Worm (Caenorhabditis elegans) whole organism, L1 larva: ENCODE measurements around the gene ppm-1.H.

Source experiments
- C16A3.4 ChIP-seq: fragments of 150-350 bp; optimal IDR thresholded peaks from 2 replicates; lab custom pipeline; 2014; ENCODE audit warnings: missing biosample characterization, missing genetic modification characterization
- F16B12.6 ChIP-seq: fragments of 150-350 bp; optimal IDR thresholded peaks from 2 replicates; lab custom pipeline; 2014; ENCODE audit warnings: missing biosample characterization, missing genetic modification characterization
- aha-1 ChIP-seq: fragments of 150-350 bp; optimal IDR thresholded peaks from 2 replicates; lab custom pipeline; 2014; ENCODE audit warnings: missing biosample characterization, missing genetic modification characterization
- ceh-8 ChIP-seq: fragments of 200-800 bp; sonication (Bioruptor generic); optimal IDR thresholded peaks from 2 replicates; lab custom pipeline; 2018; ENCODE audit warnings: mild to moderate bottlenecking, missing genetic modification characterization, moderate library complexity, missing compliant biosample characterization
- ceh-82 ChIP-seq, 3 experiments: fragments of 150-350 bp in 1 of 3; sonication (generic microtip) in 2 of 3; optimal IDR thresholded peaks; 2 replicates each; lab custom pipeline; 2014 to 2017; ENCODE audit warnings: missing biosample characterization in 3 of 3, missing genetic modification characterization in 3 of 3
- ceh-88 ChIP-seq: fragments of 200-800 bp; sonication (Bioruptor generic); IDR thresholded peaks from 2 replicates; pipeline ENCODE4 v1.3.6; 2022; ENCODE audit warnings: missing genetic modification characterization, missing compliant biosample characterization
- dpl-1 ChIP-seq, 3 experiments: fragments of 150-350 bp in 2 of 3; sonication (generic microtip) in 1 of 3; optimal IDR thresholded peaks; 2 replicates each; lab custom pipeline; 2014 to 2017; ENCODE audit warnings: missing biosample characterization in 3 of 3, missing genetic modification characterization in 3 of 3, missing genetic modification reagents in 3 of 3
- dsc-1 ChIP-seq: sonication (generic microtip); optimal IDR thresholded peaks from 2 replicates; lab custom pipeline; 2016; ENCODE audit warnings: mild to moderate bottlenecking, missing genetic modification characterization, missing compliant biosample characterization
- efl-1 ChIP-seq, 4 experiments: fragments of 150-350 bp; optimal IDR thresholded peaks in 3 of 4; peaks in 1 of 4; 1 replicate in 1 of 4; 2 replicates in 3 of 4; lab custom pipeline; 2014; ENCODE audit warnings: missing biosample characterization in 2 of 4, missing genetic modification characterization in 2 of 4, missing genetic modification reagents in 2 of 4
- elt-2 ChIP-seq: sonication (generic microtip); optimal IDR thresholded peaks from 2 replicates; lab custom pipeline; 2016; ENCODE audit warnings: missing genetic modification characterization, mild to moderate bottlenecking, inconsistent platforms, missing compliant biosample characterization, missing genetic modification reagents
- fkh-10 ChIP-seq: sonication (generic microtip); optimal IDR thresholded peaks from 2 replicates; lab custom pipeline; 2017; ENCODE audit warnings: missing biosample characterization, missing genetic modification reagents, missing genetic modification characterization
- fkh-4 ChIP-seq: sonication (generic microtip); optimal IDR thresholded peaks from 2 replicates; lab custom pipeline; 2016; ENCODE audit warnings: missing compliant biosample characterization, missing genetic modification characterization, borderline replicate concordance
- fkh-8 ChIP-seq: sonication (generic microtip); optimal IDR thresholded peaks from 2 replicates; lab custom pipeline; 2016; ENCODE audit warnings: mild to moderate bottlenecking, missing genetic modification characterization, missing compliant biosample characterization
- grh-1 ChIP-seq: fragments of 200-800 bp; sonication (Bioruptor generic); IDR thresholded peaks from 2 replicates; pipeline ENCODE4 v1.3.6; 2022; ENCODE audit warnings: missing genetic modification reagents, missing genetic modification characterization, missing compliant biosample characterization
- hlh-4 ChIP-seq: sonication (generic microtip); optimal IDR thresholded peaks from 2 replicates; lab custom pipeline; 2016; ENCODE audit warnings: mild to moderate bottlenecking, missing genetic modification characterization, missing compliant biosample characterization
- hpl-2 ChIP-seq: fragments of 150-350 bp; optimal IDR thresholded peaks from 2 replicates; lab custom pipeline; 2014; ENCODE audit warnings: missing biosample characterization, missing genetic modification reagents, missing genetic modification characterization
- isw-1 ChIP-seq: fragments of 200-800 bp; sonication (Bioruptor generic); IDR thresholded peaks from 2 replicates; pipeline ENCODE4 v1.3.6; 2022; ENCODE audit warnings: missing genetic modification characterization, missing compliant biosample characterization
- lin-35 ChIP-seq, 2 experiments: fragments of 150-350 bp; optimal IDR thresholded peaks; 2 replicates each; lab custom pipeline; 2014; ENCODE audit warnings: missing biosample characterization in 2 of 2, missing genetic modification characterization in 2 of 2, missing genetic modification reagents in 2 of 2
- lir-3 ChIP-seq: sonication (generic microtip); optimal IDR thresholded peaks from 2 replicates; lab custom pipeline; 2016; ENCODE audit warnings: mild to moderate bottlenecking, missing genetic modification characterization, moderate library complexity, missing compliant biosample characterization; ENCODE audit not compliant: poor library complexity
- lsy-2 ChIP-seq, 2 experiments: fragments of 150-350 bp; optimal IDR thresholded peaks; 2 replicates each; lab custom pipeline; 2014; ENCODE audit warnings: missing biosample characterization in 2 of 2, missing genetic modification characterization in 2 of 2
- mab-9 ChIP-seq: fragments of 200-800 bp; sonication (Bioruptor generic); IDR thresholded peaks from 2 replicates; pipeline ENCODE4 v1.3.6; 2022; ENCODE audit warnings: missing genetic modification reagents, missing genetic modification characterization, missing compliant biosample characterization
- mep-1 ChIP-seq: fragments of 150-350 bp; optimal IDR thresholded peaks from 2 replicates; lab custom pipeline; 2014; ENCODE audit warnings: missing biosample characterization, missing genetic modification characterization
- nhr-11 ChIP-seq: fragments of 150-350 bp; optimal IDR thresholded peaks from 2 replicates; lab custom pipeline; 2014; ENCODE audit warnings: missing biosample characterization, missing genetic modification characterization
- nhr-12 ChIP-seq: sonication (generic microtip); optimal IDR thresholded peaks from 2 replicates; lab custom pipeline; 2017; ENCODE audit warnings: missing biosample characterization, missing genetic modification characterization
- nhr-19 ChIP-seq: fragments of 200-800 bp; sonication (Bioruptor generic); conservative IDR thresholded peaks from 2 replicates; pipeline ENCODE4 v1.3.6; 2022; ENCODE audit warnings: missing genetic modification characterization, missing compliant biosample characterization
- nhr-20 ChIP-seq: sonication (generic microtip); optimal IDR thresholded peaks from 2 replicates; lab custom pipeline; 2016; ENCODE audit warnings: mild to moderate bottlenecking, missing genetic modification characterization, missing compliant biosample characterization
- nhr-237 ChIP-seq: fragments of 150-350 bp; optimal IDR thresholded peaks from 2 replicates; lab custom pipeline; 2014; ENCODE audit warnings: missing biosample characterization, missing genetic modification characterization
- nhr-47 ChIP-seq: sonication (generic microtip); optimal IDR thresholded peaks from 2 replicates; lab custom pipeline; 2016; ENCODE audit warnings: mild to moderate bottlenecking, missing genetic modification characterization, moderate library complexity, missing compliant biosample characterization
- nhr-71 ChIP-seq: sonication (generic microtip); optimal IDR thresholded peaks from 2 replicates; lab custom pipeline; 2016; ENCODE audit warnings: mild to moderate bottlenecking, missing genetic modification characterization, moderate library complexity, missing compliant biosample characterization
- nhr-77 ChIP-seq: fragments of 150-350 bp; optimal IDR thresholded peaks from 2 replicates; lab custom pipeline; 2014; ENCODE audit warnings: missing biosample characterization, missing genetic modification characterization
- nhr-84 ChIP-seq: sonication (generic microtip); optimal IDR thresholded peaks from 2 replicates; lab custom pipeline; 2017; ENCODE audit warnings: missing biosample characterization, missing genetic modification characterization
- nhr-85 ChIP-seq: sonication (generic microtip); peaks from one replicate; lab custom pipeline; 2016; ENCODE audit warnings: missing genetic modification characterization, inconsistent platforms, missing compliant biosample characterization
- pqm-1 ChIP-seq: sonication (generic microtip); optimal IDR thresholded peaks from 3 replicates; lab custom pipeline; 2017; ENCODE audit warnings: missing biosample characterization, missing genetic modification characterization
- rnt-1 ChIP-seq: sonication (generic microtip); optimal IDR thresholded peaks from 2 replicates; lab custom pipeline; 2016; ENCODE audit warnings: mild to moderate bottlenecking, missing genetic modification characterization, moderate library complexity, missing compliant biosample characterization
- snu-23 ChIP-seq: sonication (generic microtip); optimal IDR thresholded peaks from 2 replicates; lab custom pipeline; 2016; ENCODE audit warnings: missing genetic modification characterization, missing compliant biosample characterization
- sptf-1 ChIP-seq: fragments of 150-350 bp; optimal IDR thresholded peaks from 2 replicates; lab custom pipeline; 2014; ENCODE audit warnings: missing biosample characterization, missing genetic modification characterization
- sup-37 ChIP-seq: fragments of 200-800 bp; sonication (Bioruptor generic); optimal IDR thresholded peaks from 2 replicates; lab custom pipeline; 2018; ENCODE audit warnings: mild to moderate bottlenecking, missing genetic modification characterization, missing compliant biosample characterization
- swsn-7 ChIP-seq: sonication (generic microtip); optimal IDR thresholded peaks from 2 replicates; lab custom pipeline; 2016; ENCODE audit warnings: missing genetic modification characterization, missing compliant biosample characterization
- xbp-1 ChIP-seq: sonication (generic microtip); optimal IDR thresholded peaks from 2 replicates; lab custom pipeline; 2016; ENCODE audit warnings: missing genetic modification characterization, missing compliant biosample characterization
- zag-1 ChIP-seq: fragments of 150-350 bp; optimal IDR thresholded peaks from 2 replicates; lab custom pipeline; 2014; ENCODE audit warnings: missing biosample characterization, missing genetic modification characterization

Gene ppm-1.H

DNA sequence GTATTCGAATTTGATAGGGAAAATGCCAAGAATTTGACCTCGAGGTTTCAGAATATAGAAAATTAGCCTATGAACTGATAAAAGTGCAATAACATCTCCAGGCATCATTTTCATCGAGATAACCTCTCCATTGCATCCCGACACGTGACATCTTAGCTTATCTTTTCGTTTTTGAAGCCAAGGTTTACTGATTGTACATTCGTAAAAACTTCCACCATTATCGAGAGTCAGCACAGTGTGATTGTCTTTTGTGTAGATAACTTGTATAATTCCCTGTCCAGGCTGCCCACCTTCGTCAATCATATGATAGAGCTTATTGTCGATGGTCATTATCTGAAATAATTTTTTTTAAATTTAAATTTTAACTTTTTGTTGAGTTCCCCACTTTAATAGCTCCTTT lies 6.2 kb upstream of the ppm-1.H start:
- TF ChIP-seq nhr-84 (no peak), efl-1 (optimal IDR thresholded peaks at IDR 0.05; lab: Kevin White, UChicago) (no peak), efl-1 (GFP tag; optimal IDR thresholded peaks at IDR 0.05 in 1 of 2; lab: Kevin White, UChicago) (peak in 1 of 2 experiments; percentile 82), elt-2 (tag; lab: Kevin White, UChicago) (peak; percentile 98)

DNA sequence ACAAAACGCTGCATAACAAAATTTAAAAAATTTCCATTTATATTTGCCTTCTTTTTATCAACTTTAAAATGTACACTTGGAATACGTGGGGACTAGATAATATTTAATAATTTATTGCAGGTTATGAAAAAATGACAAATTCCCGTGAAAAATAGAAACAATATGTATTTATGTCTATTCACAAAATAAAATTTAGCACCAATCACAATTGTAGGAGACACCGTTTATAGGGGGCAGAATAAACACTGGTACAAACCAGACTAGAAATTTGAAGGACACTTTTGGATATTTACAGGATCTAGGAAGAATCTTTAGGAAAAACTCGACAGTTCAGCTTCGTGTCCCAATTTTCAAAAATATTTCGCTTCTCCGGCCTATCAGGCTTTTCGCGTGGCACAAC lies 2.3 kb upstream of the ppm-1.H start, which contains the start of gene C42C1.3:
Gene C42C1.3 (minus strand): TSS at position 101 of the 400 bp plus-strand sequence.
- no peak for TF ChIP-seq rnt-1
- TF ChIP-seq nhr-85 (tag; lab: Kevin White, UChicago), result peak; percentile 42
- TF ChIP-seq, all 84 proteins: peak for 1

DNA sequence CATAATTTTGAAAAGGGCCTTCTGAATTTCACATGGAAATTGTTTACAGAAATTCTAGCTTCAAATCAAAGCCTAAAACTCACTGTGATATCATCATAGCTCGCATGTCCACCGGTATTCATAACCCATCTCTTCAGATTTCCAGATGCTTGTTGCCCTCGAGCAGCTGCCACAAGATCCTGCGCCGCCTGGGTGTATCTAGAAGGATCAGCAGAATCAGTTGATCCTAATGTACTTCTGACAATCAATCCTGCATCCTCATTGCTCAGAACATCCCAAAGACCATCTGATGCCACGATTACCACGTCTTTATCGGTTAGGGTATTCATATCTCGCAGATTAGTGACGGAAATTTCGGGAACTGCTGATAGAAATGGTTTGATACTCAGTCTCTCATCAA lies 2.2 kb downstream of the ppm-1.H start:
- TF ChIP-seq elt-2 (tag; lab: Kevin White, UChicago) (no peak), nhr-237 (tag; lab: Kevin White, UChicago) (no peak), swsn-7 (tag; lab: Kevin White, UChicago) (no peak), lir-3 (tag; lab: Kevin White, UChicago) (no peak), nhr-77 (tag; lab: Kevin White, UChicago) (no peak), C16A3.4 (no peak), nhr-19 (no peak), mep-1 (tag; lab: Kevin White, UChicago) (no peak), mab-9 (GFP tag; lab: Robert Waterston, UW) (no peak), fkh-10 (no peak), grh-1 (GFP tag; lab: Robert Waterston, UW) (no peak), hpl-2 (GFP tag; lab: Kevin White, UChicago) (no peak), nhr-47 (no peak), nhr-12 (tag; lab: Kevin White, UChicago) (no peak), zag-1 (tag; lab: Kevin White, UChicago) (no peak), pqm-1 (tag; lab: Kevin White, UChicago) (no peak), isw-1 (GFP tag; lab: Robert Waterston, UW) (no peak), F16B12.6 (tag; lab: Kevin White, UChicago) (no peak), aha-1 (tag; lab: Kevin White, UChicago) (no peak)

DNA sequence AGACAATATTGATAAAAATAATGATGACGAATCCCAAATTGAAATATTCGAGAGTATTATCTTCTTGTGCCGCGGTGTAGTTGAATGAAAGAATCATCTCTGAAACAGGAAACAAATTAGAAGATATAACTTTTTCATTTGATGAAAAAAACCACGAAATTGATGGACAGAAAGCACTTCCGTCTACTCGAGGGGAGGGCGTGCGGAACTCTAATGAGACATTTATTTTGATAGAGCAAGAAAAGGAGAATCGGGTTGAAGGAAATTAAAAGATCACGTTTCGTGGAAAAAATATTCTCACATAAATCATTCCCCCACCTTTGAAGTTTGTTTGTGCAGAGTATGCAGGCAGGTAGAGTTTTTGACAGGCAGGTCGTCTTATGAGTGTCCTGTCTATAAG lies 6.8 kb downstream of the ppm-1.H start, which contains the start of gene sre-14:
Gene sre-14 (minus strand): TSS at position 101 of the 400 bp plus-strand sequence.
- TF ChIP-seq nhr-19 (no peak), dsc-1 (tag; lab: Kevin White, UChicago) (peak; percentile 22), fkh-8 (tag; lab: Kevin White, UChicago) (no peak), nhr-11 (tag; lab: Kevin White, UChicago) (no peak), lir-3 (tag; lab: Kevin White, UChicago) (no peak), lin-35 (GFP tag; optimal IDR thresholded peaks at IDR 0.05; lab: Kevin White, UChicago) (no peak), efl-1 (optimal IDR thresholded peaks at IDR 0.05; lab: Kevin White, UChicago) (no peak), efl-1 (GFP tag; optimal IDR thresholded peaks at IDR 0.05 in 1 of 2; lab: Kevin White, UChicago) (no peak), sup-37 (GFP tag; lab: Kevin White, UChicago) (no peak)

DNA sequence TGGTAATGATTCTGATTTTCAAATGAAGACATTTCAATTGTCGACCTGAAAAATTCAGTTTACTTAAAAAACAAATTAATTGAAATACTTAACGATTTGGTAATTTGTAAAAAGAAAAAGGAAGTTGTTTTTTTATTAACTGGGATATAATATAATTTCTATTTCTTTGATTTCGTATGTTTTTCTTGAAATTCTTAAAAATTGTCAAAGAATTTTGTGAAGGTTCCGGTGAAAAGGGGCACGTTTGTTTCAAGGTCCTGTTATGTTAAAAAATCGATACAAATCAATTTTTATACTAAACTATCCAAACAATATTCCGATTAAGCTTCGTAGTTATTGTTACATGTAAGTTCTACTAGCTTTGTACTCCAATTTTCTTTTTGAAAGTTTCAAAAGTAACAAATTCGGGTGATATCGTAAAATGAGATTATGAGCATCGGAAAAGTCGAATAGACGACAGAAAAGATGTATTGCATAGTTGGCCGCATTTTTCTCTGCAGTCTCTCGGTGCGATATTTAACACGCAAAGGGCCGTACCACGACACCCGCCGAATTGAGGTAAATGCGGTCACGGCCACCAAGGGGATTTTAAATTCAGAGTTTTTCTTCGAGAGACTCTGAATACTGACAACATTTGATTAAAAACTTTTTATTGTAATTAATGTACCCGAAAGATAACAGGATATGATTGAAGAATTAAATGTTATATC lies 8.8 kb downstream of the ppm-1.H start, which contains the start of gene Y39C12A.9:
Gene Y39C12A.9 (minus strand): TSS at position 51 of the 710 bp plus-strand sequence.
- TF ChIP-seq ceh-82 (tag; optimal IDR thresholded peaks at IDR 0.05; lab: Kevin White, UChicago), result peak in 1 of 3 experiments; percentile 4
- peak in 1 of 2 experiments; percentile 49 for TF ChIP-seq lsy-2 (tag; optimal IDR thresholded peaks at IDR 0.05; lab: Kevin White, UChicago)
- TF ChIP-seq nhr-20 (tag; lab: Kevin White, UChicago), result no peak
- peak in 1 of 2 experiments; percentile 44 for TF ChIP-seq efl-1 (optimal IDR thresholded peaks at IDR 0.05; lab: Kevin White, UChicago)
- no peak for TF ChIP-seq efl-1 (GFP tag; optimal IDR thresholded peaks at IDR 0.05 in 1 of 2; lab: Kevin White, UChicago)
- no peak for TF ChIP-seq nhr-12 (tag; lab: Kevin White, UChicago)
- TF ChIP-seq hlh-4 (tag; lab: Kevin White, UChicago), result no peak
- TF ChIP-seq nhr-71, result no peak
- no peak for TF ChIP-seq ceh-88 (GFP tag; lab: Robert Waterston, UW)
- TF ChIP-seq dpl-1 (GFP tag; optimal IDR thresholded peaks at IDR 0.05; lab: Kevin White, UChicago), result peak in 1 of 3 experiments; percentile 20
- TF ChIP-seq xbp-1 (tag; lab: Kevin White, UChicago), result no peak
- no peak for TF ChIP-seq ceh-8 (GFP tag; lab: Kevin White, UChicago)
- TF ChIP-seq nhr-19, result no peak
- no peak for TF ChIP-seq mep-1 (tag; lab: Kevin White, UChicago)
- no peak for TF ChIP-seq fkh-4
- TF ChIP-seq rnt-1, result peak; percentile 53
- TF ChIP-seq elt-2 (tag; lab: Kevin White, UChicago), result no peak
- TF ChIP-seq hpl-2 (GFP tag; lab: Kevin White, UChicago), result no peak
- TF ChIP-seq fkh-8 (tag; lab: Kevin White, UChicago), result no peak
- TF ChIP-seq sptf-1 (tag; lab: Kevin White, UChicago), result no peak
- no peak for TF ChIP-seq snu-23 (GFP tag; lab: Kevin White, UChicago)
